Worm (Caenorhabditis elegans) whole organism, L3 larva: Measurements from ENCODE around the gene pad-2.

ENCODE experiments used
- R02D3.7 ChIP-seq: fragments of 150-350 bp; optimal IDR thresholded peaks from 2 replicates; lab custom pipeline; 2014; ENCODE audit warnings: missing biosample characterization, missing genetic modification characterization
- ZK546.5 ChIP-seq: sonication (generic microtip); optimal IDR thresholded peaks from 2 replicates; lab custom pipeline; 2017; ENCODE audit warnings: missing biosample characterization, missing genetic modification characterization
- aly-2 ChIP-seq: fragments of 150-350 bp; optimal IDR thresholded peaks from 2 replicates; lab custom pipeline; 2014; ENCODE audit warnings: missing biosample characterization, missing genetic modification characterization
- ama-1 ChIP-seq: fragments of 150-350 bp; optimal IDR thresholded peaks from 2 replicates; lab custom pipeline; 2018
- ceh-82 ChIP-seq: fragments of 150-350 bp; optimal IDR thresholded peaks from 2 replicates; lab custom pipeline; 2014; ENCODE audit warnings: missing biosample characterization, missing genetic modification characterization
- ceh-9 ChIP-seq: sonication (generic microtip); optimal IDR thresholded peaks from 2 replicates; lab custom pipeline; 2018; ENCODE audit warnings: missing biosample characterization, missing genetic modification characterization
- daf-12 ChIP-seq: fragments of 150-350 bp; optimal IDR thresholded peaks from 2 replicates; lab custom pipeline; 2014; ENCODE audit warnings: missing biosample characterization, missing genetic modification reagents, missing genetic modification characterization
- egl-5 ChIP-seq: fragments of 150-350 bp; optimal IDR thresholded peaks from 2 replicates; lab custom pipeline; 2017; ENCODE audit warnings: missing biosample characterization, missing genetic modification reagents, missing genetic modification characterization, inconsistent platforms
- elt-1 ChIP-seq: fragments of 150-350 bp; optimal IDR thresholded peaks from 2 replicates; lab custom pipeline; 2014; ENCODE audit warnings: missing biosample characterization, missing genetic modification characterization
- elt-2 ChIP-seq: sonication (generic microtip); optimal IDR thresholded peaks from 2 replicates; lab custom pipeline; 2016; ENCODE audit warnings: missing genetic modification reagents, mild to moderate bottlenecking, missing genetic modification characterization, missing compliant biosample characterization
- eor-1 ChIP-seq, 2 experiments: fragments of 150-350 bp; optimal IDR thresholded peaks; 2 replicates each; lab custom pipeline; 2014 to 2018; ENCODE audit warnings: missing biosample characterization in 2 of 2, missing genetic modification characterization in 2 of 2
- fkh-10 ChIP-seq: sonication (generic microtip); optimal IDR thresholded peaks from 2 replicates; lab custom pipeline; 2017; ENCODE audit warnings: missing biosample characterization, missing genetic modification reagents, missing genetic modification characterization
- fkh-2 ChIP-seq: fragments of 150-350 bp; optimal IDR thresholded peaks from 2 replicates; lab custom pipeline; 2014; ENCODE audit warnings: missing biosample characterization, missing genetic modification reagents, missing genetic modification characterization
- hmg-11 ChIP-seq: sonication (generic microtip); optimal IDR thresholded peaks from 2 replicates; lab custom pipeline; 2016; ENCODE audit warnings: missing genetic modification characterization, missing compliant biosample characterization
- jun-1 ChIP-seq: fragments of 150-350 bp; optimal IDR thresholded peaks from 2 replicates; lab custom pipeline; 2014; ENCODE audit warnings: missing biosample characterization, missing genetic modification reagents, missing genetic modification characterization
- mml-1 ChIP-seq: fragments of 150-350 bp; sonication (generic microtip); optimal IDR thresholded peaks from 3 replicates; lab custom pipeline; 2014; ENCODE audit warnings: missing biosample characterization, missing genetic modification characterization
- nfya-1 ChIP-seq: sonication (generic microtip); optimal IDR thresholded peaks from 2 replicates; lab custom pipeline; 2017; ENCODE audit warnings: missing genetic modification characterization, mild to moderate bottlenecking, missing compliant biosample characterization, antibody characterized with exemption, moderate library complexity; ENCODE audit not compliant: insufficient read depth
- nhr-11 ChIP-seq: fragments of 150-350 bp; optimal IDR thresholded peaks from 2 replicates; lab custom pipeline; 2014; ENCODE audit warnings: missing biosample characterization, missing genetic modification characterization
- nhr-12 ChIP-seq: fragments of 150-350 bp; optimal IDR thresholded peaks from 2 replicates; lab custom pipeline; 2014; ENCODE audit warnings: missing biosample characterization, missing genetic modification characterization
- nhr-23 ChIP-seq: fragments of 150-350 bp; optimal IDR thresholded peaks from 2 replicates; lab custom pipeline; 2014; ENCODE audit warnings: missing biosample characterization, missing genetic modification reagents, missing genetic modification characterization
- nhr-237 ChIP-seq: fragments of 150-350 bp; optimal IDR thresholded peaks from 2 replicates; lab custom pipeline; 2014; ENCODE audit warnings: missing biosample characterization, missing genetic modification characterization
- nhr-25 ChIP-seq: sonication (generic microtip); optimal IDR thresholded peaks from 2 replicates; lab custom pipeline; 2017; ENCODE audit warnings: missing biosample characterization, missing genetic modification characterization
- nhr-28 ChIP-seq: fragments of 150-350 bp; optimal IDR thresholded peaks from 2 replicates; lab custom pipeline; 2014; ENCODE audit warnings: missing biosample characterization, missing genetic modification characterization
- nhr-67 ChIP-seq: fragments of 150-350 bp; optimal IDR thresholded peaks from 2 replicates; lab custom pipeline; 2014; ENCODE audit warnings: missing biosample characterization, missing genetic modification characterization
- nhr-76 ChIP-seq: fragments of 150-350 bp; sonication (generic microtip); optimal IDR thresholded peaks from 5 replicates; lab custom pipeline; 2014; ENCODE audit warnings: missing biosample characterization, missing genetic modification characterization
- nhr-77 ChIP-seq: fragments of 150-350 bp; optimal IDR thresholded peaks from 2 replicates; lab custom pipeline; 2014; ENCODE audit warnings: missing biosample characterization, missing genetic modification characterization
- pha-4 ChIP-seq: fragments of 150-350 bp; optimal IDR thresholded peaks from 2 replicates; lab custom pipeline; 2014; ENCODE audit warnings: missing biosample characterization, missing genetic modification reagents, missing genetic modification characterization
- pqm-1 ChIP-seq: fragments of 150-350 bp; optimal IDR thresholded peaks from 2 replicates; lab custom pipeline; 2017; ENCODE audit warnings: missing biosample characterization, missing genetic modification characterization, inconsistent platforms
- sea-2 ChIP-seq: fragments of 150-350 bp; sonication (generic microtip); optimal IDR thresholded peaks from 4 replicates; lab custom pipeline; 2014; ENCODE audit warnings: missing biosample characterization, missing genetic modification reagents, missing genetic modification characterization
- skn-1 ChIP-seq: fragments of 150-350 bp; optimal IDR thresholded peaks from 2 replicates; lab custom pipeline; 2014; ENCODE audit warnings: missing biosample characterization, missing genetic modification characterization
- unc-39 ChIP-seq: sonication (generic microtip); optimal IDR thresholded peaks from 4 replicates; lab custom pipeline; 2017; ENCODE audit warnings: missing biosample characterization, missing genetic modification characterization
- ztf-4 ChIP-seq: fragments of 150-350 bp; optimal IDR thresholded peaks from 2 replicates; lab custom pipeline; 2014; ENCODE audit warnings: missing biosample characterization, missing genetic modification characterization

Gene pad-2

ce11 chrIII:10305295-10305694 lies 26.4 kb downstream of the pad-2 start:
- TF ChIP-seq ama-1 (no peak), pqm-1 (tag; lab: Kevin White, UChicago) (peak; percentile 59), jun-1 (peak; percentile 24), nhr-11 (tag; lab: Kevin White, UChicago) (no peak), unc-39 (tag; lab: Kevin White, UChicago) (no peak), elt-2 (tag; lab: Kevin White, UChicago) (peak; percentile 71), nhr-28 (no peak)

- TF ChIP-seq nhr-25 (tag; lab: Kevin White, UChicago) (peak; percentile 53), nfya-1 (no peak), elt-1 (tag; lab: Kevin White, UChicago) (peak; percentile 80), daf-12 (no peak)
Measured at ce11 chrIII:10306049-10306448, 27.1 kb downstream of the pad-2 start, which contains the start of gene T07A5.1. Gene T07A5.1 (minus strand): TSS chrIII:10306197.

ce11 chrIII:10311016-10311415 lies 32.1 kb downstream of the pad-2 start, which contains the start of gene T07A5.7:
Gene T07A5.7 (minus strand): TSS chrIII:10311116.
- no peak for TF ChIP-seq ZK546.5 (tag; lab: Kevin White, UChicago)
- TF ChIP-seq nhr-67 (tag; lab: Kevin White, UChicago), result no peak
- no peak for TF ChIP-seq nhr-77 (tag; lab: Kevin White, UChicago)
- TF ChIP-seq eor-1 (tag; optimal IDR thresholded peaks at IDR 0.05; lab: Kevin White, UChicago), result no peak
- TF ChIP-seq skn-1 (tag; lab: Kevin White, UChicago), result no peak
- no peak for TF ChIP-seq sea-2 (GFP tag; lab: Kevin White, UChicago)
- no peak for TF ChIP-seq egl-5 (tag; lab: Kevin White, UChicago)
- no peak for TF ChIP-seq fkh-10 (GFP tag; lab: Kevin White, UChicago)
- no peak for TF ChIP-seq aly-2 (tag; lab: Kevin White, UChicago)
- TF ChIP-seq nhr-12, result no peak
- no peak for TF ChIP-seq R02D3.7 (tag; lab: Kevin White, UChicago)
- TF ChIP-seq elt-2 (tag; lab: Kevin White, UChicago), result no peak
- no peak for TF ChIP-seq nhr-237 (tag; lab: Kevin White, UChicago)
- TF ChIP-seq ceh-82 (tag; lab: Kevin White, UChicago), result no peak
- TF ChIP-seq nhr-76 (tag; lab: Kevin White, UChicago), result no peak
- no peak for TF ChIP-seq hmg-11
- no peak for TF ChIP-seq mml-1 (tag; lab: Kevin White, UChicago)
- no peak for TF ChIP-seq ztf-4 (tag; lab: Kevin White, UChicago)
- TF ChIP-seq ama-1, result no peak

- TF ChIP-seq fkh-2 (tag; lab: Kevin White, UChicago) (no peak), pha-4 (tag; lab: Kevin White, UChicago) (peak; percentile 16), elt-2 (tag; lab: Kevin White, UChicago) (peak; percentile 70)
Measured at ce11 chrIII:10314234-10314633, 35.3 kb downstream of the pad-2 start.

- TF ChIP-seq nhr-23 (tag; lab: Kevin White, UChicago), result peak; percentile 68
Measured at ce11 chrIII:10316653-10317052, 37.7 kb downstream of the pad-2 start.

ce11 chrIII:10318062-10318609 lies 39.2 kb downstream of the pad-2 start, which contains the start of the genes unc-50 and ostf-4:
Gene unc-50 (minus strand): TSS chrIII:10318162.
Gene ostf-4 (minus strand): TSS chrIII:10318559.
- TF ChIP-seq elt-2 (tag; lab: Kevin White, UChicago) (no peak), nhr-23 (tag; lab: Kevin White, UChicago) (no peak), egl-5 (tag; lab: Kevin White, UChicago) (no peak), nhr-67 (tag; lab: Kevin White, UChicago) (no peak), sea-2 (GFP tag; lab: Kevin White, UChicago) (no peak), pha-4 (tag; lab: Kevin White, UChicago) (no peak), nhr-77 (tag; lab: Kevin White, UChicago) (no peak), R02D3.7 (tag; lab: Kevin White, UChicago) (no peak), pqm-1 (tag; lab: Kevin White, UChicago) (no peak), jun-1 (no peak), ceh-9 (tag; lab: Kevin White, UChicago) (no peak)
